Worm (Caenorhabditis elegans) whole organism, L4 larva: ENCODE results near the gene dach-1.

ENCODE experiments used
- Y105C5A.15 ChIP-seq: fragments of 200-800 bp; sonication (Bioruptor generic); IDR thresholded peaks from 2 replicates; pipeline ENCODE4 v1.3.6; 2022; ENCODE audit warnings: missing genetic modification characterization, missing compliant biosample characterization
- Y5F2A.4 ChIP-seq: fragments of 200-800 bp; sonication (Bioruptor generic); optimal IDR thresholded peaks from 2 replicates; lab custom pipeline; 2018; ENCODE audit warnings: mild to moderate bottlenecking, missing genetic modification characterization, missing compliant biosample characterization
- dmd-9 ChIP-seq: fragments of 200-800 bp; sonication (Bioruptor generic); IDR thresholded peaks from 2 replicates; pipeline ENCODE4 v1.3.6; 2022; ENCODE audit warnings: missing genetic modification reagents, missing genetic modification characterization, missing compliant biosample characterization
- egl-27 ChIP-seq: sonication (generic microtip); optimal IDR thresholded peaks from 3 replicates; lab custom pipeline; 2017; ENCODE audit warnings: missing biosample characterization, missing genetic modification reagents, missing genetic modification characterization
- fos-1 ChIP-seq: fragments of 150-350 bp; optimal IDR thresholded peaks from 2 replicates; lab custom pipeline; 2014; ENCODE audit warnings: missing biosample characterization, missing genetic modification characterization
- jun-1 ChIP-seq: fragments of 150-350 bp; optimal IDR thresholded peaks from 2 replicates; lab custom pipeline; 2014; ENCODE audit warnings: missing biosample characterization, missing genetic modification reagents, missing genetic modification characterization
- lin-13 ChIP-seq: fragments of 150-350 bp; optimal IDR thresholded peaks from 2 replicates; lab custom pipeline; 2014; ENCODE audit warnings: missing biosample characterization, missing genetic modification reagents, missing genetic modification characterization
- mes-2 ChIP-seq: sonication (generic microtip); optimal IDR thresholded peaks from 2 replicates; lab custom pipeline; 2016; ENCODE audit warnings: missing genotype, mild to moderate bottlenecking, missing genetic modification characterization, missing compliant biosample characterization; ENCODE audit not compliant: poor library complexity, severe bottlenecking
- mxl-3 ChIP-seq: fragments of 200-800 bp; sonication (Bioruptor generic); optimal IDR thresholded peaks from 2 replicates; lab custom pipeline; 2018; ENCODE audit warnings: mild to moderate bottlenecking, missing genetic modification characterization, missing compliant biosample characterization
- nhr-237 ChIP-seq: sonication (generic microtip); optimal IDR thresholded peaks from 2 replicates; lab custom pipeline; 2017; ENCODE audit warnings: missing biosample characterization, missing genetic modification characterization
- nhr-28 ChIP-seq: fragments of 150-350 bp; optimal IDR thresholded peaks from 2 replicates; lab custom pipeline; 2014; ENCODE audit warnings: missing biosample characterization, missing genetic modification characterization
- nhr-42 ChIP-seq: fragments of 200-800 bp; sonication (Bioruptor generic); IDR thresholded peaks from 2 replicates; pipeline ENCODE4 v1.3.6; 2022; ENCODE audit warnings: missing genetic modification characterization, missing compliant biosample characterization
- pha-4 ChIP-seq, 2 experiments: fragments of 150-350 bp in 1 of 2; fragments of 200-800 bp in 1 of 2; sonication (Bioruptor generic) in 1 of 2; IDR thresholded peaks in 1 of 2; optimal IDR thresholded peaks in 1 of 2; 2 replicates each; pipeline versions ENCODE4 v1.3.6 to Lab custom; 2014 to 2022; ENCODE audit warnings: missing genetic modification characterization in 2 of 2, missing genetic modification reagents in 2 of 2, missing biosample characterization in 1 of 2, missing compliant biosample characterization in 1 of 2
- pqm-1 ChIP-seq: sonication (generic microtip); optimal IDR thresholded peaks from 2 replicates; lab custom pipeline; 2017; ENCODE audit warnings: missing biosample characterization, missing genetic modification characterization

DNA sequence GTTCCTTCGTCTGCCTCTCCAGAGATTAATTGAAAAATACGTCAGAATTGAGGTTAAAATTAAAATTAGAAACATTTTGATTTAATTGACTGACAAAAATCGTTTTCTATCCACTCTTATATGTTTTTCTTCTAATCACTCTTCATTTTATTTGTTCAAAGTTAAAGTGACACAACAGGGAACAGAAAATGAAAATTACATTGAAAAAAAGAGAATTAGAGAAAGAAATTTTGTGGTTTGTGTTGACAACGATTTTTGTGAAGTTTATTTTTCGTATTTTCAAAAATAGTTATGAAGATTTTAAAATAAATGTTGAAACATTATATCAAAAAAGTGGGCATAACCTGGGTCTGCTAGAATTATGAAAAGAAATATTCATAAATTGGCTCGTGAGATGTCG, 7.8 kb downstream of the dach-1 start, which contains the start of gene cyp-34A5:
- TF ChIP-seq dmd-9 (GFP tag; lab: Robert Waterston, UW) (no peak), nhr-237 (no peak), nhr-28 (peak; percentile 49), egl-27 (no peak), mxl-3 (GFP tag; lab: Kevin White, UChicago) (no peak), Y105C5A.15 (GFP tag; lab: Robert Waterston, UW) (no peak), fos-1 (tag; lab: Kevin White, UChicago) (no peak), pqm-1 (tag; lab: Kevin White, UChicago) (no peak), Y5F2A.4 (GFP tag; lab: Kevin White, UChicago) (no peak), mes-2 (tag; lab: Kevin White, UChicago) (no peak), lin-13 (GFP tag; lab: Kevin White, UChicago) (no peak), nhr-42 (no peak), pha-4 (GFP tag; IDR thresholded peaks at IDR 0.05; lab: Robert Waterston, UW) (no peak), pha-4 (tag; optimal IDR thresholded peaks at IDR 0.05; lab: Kevin White, UChicago) (no peak), jun-1 (no peak)
